Fruit fly (Drosophila melanogaster): ENCODE data around the gene S.

DNA sequence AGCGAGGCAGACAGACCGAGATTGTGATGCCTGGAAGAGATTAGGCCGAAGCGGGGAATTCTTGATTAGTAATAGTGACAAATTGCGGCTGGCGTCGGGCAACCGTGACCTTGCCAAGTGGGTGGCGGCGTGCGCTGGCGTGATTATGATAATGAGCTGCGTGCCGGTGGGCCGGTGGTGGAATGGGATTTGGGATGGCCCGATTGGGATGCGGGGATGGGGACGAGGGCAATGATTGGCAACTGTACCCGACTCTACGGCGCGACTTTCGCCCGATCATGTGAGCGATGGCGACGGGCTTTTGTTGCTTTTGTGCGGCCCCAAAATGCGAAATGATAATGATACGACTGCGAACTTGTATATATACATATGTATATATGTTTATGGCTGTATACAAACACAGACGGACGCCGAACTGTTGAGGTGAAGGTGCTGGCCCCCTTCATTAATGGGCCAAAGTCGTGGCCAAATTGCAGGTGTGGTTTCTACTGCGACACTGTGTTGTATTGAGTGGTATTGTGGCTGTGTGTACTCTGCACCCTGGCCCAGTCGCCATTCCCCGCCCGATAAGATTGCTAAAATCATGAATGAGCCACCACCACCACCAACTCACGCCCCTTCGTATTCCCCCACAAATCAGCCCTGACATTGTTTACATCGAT is 39.2 kb upstream of the S start:
- TF ChIP-seq psq (optimal IDR thresholded peaks at IDR 0.05) = no peak
- TF ChIP-seq Sin3A (optimal IDR thresholded peaks at IDR 0.05) = no peak

All from Kc167 (cell line).